Fruit fly (Drosophila melanogaster) whole organism, adult: ENCODE data around the gene Mipp2.

ENCODE experiments used
- CG12768 ChIP-seq: fragments of 200-800 bp; sonication (Bioruptor generic); optimal IDR thresholded peaks from 2 replicates; lab custom pipeline; 2017; ENCODE audit warnings: missing biosample characterization, missing genetic modification characterization, mild to moderate bottlenecking, moderate library complexity, missing genetic modification reagents
- CG1620 ChIP-seq: fragments of 200-800 bp; sonication (Bioruptor generic); optimal IDR thresholded peaks from 2 replicates; lab custom pipeline; 2016; ENCODE audit warnings: missing biosample characterization, missing genetic modification characterization
- Clk ChIP-seq: fragments of 200-800 bp; sonication (Bioruptor generic); optimal IDR thresholded peaks from 2 replicates; lab custom pipeline; 2017; ENCODE audit warnings: missing biosample characterization, missing genetic modification characterization
- bab1 ChIP-seq: fragments of 200-800 bp; sonication (Bioruptor generic); optimal IDR thresholded peaks from 3 replicates; lab custom pipeline; 2019; ENCODE audit warnings: missing biosample characterization, mild to moderate bottlenecking, missing genetic modification characterization, moderate library complexity
- cnc ChIP-seq, 2 experiments: fragments of >200 bp; optimal IDR thresholded peaks; 2 replicates each; lab custom pipeline; 2017

DNA sequence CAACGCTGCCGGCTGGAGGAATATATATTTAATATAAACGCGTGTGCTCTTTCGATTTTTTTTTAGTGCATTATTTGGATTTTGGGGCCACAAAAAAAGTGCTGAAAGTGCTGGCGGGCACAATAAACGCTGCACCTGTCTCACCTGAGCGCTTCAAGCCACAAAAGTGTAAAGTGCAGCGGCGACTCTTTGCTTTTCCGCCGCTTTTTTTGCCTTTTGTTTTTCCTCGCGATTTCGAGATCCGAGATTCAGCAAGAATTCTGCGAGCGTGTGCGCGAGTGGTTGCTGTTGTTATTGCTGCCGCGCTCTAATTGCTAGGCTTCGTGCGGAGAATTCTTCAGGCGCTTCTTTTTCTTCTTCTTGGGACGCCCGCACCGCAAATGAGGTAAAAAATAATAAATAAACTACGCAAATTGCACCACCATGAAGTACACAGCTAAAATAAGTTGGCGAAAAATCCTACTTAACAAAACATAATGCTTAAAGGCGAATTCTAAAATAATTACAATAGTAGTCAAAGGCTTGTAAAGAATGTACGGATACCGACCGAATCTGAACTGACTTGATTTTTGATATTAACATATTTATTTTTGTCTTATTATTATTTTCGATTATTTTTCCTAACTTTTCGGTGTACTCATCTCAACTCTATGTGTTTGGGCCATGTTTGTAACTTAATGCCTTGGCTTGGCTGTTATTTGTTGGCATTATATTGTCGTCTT is 40.2 kb downstream of the Mipp2 start:
- TF ChIP-seq CG1620 (GFP tag; lab: Kevin White, UChicago) (no peak), cnc (optimal IDR thresholded peaks at IDR 0.05; lab: Kevin White, UChicago) (no peak), bab1 (GFP tag; lab: Kevin White, UChicago) (no peak), Clk (GFP tag; lab: Kevin White, UChicago) (no peak), CG12768 (no peak)
